Worm (Caenorhabditis elegans) whole organism, L4 larva: ENCODE measurements around the gene twk-14.

Source experiments
- ama-1 ChIP-seq: fragments of 150-350 bp; optimal IDR thresholded peaks from 2 replicates; lab custom pipeline; 2014; ENCODE audit warnings: inconsistent platforms, mixed read lengths
- daf-12 ChIP-seq: fragments of 150-350 bp; optimal IDR thresholded peaks from 2 replicates; lab custom pipeline; 2014; ENCODE audit warnings: missing biosample characterization, missing genetic modification reagents, missing genetic modification characterization
- dpl-1 ChIP-seq: fragments of 150-350 bp; optimal IDR thresholded peaks from 2 replicates; lab custom pipeline; 2014; ENCODE audit warnings: missing biosample characterization, missing genetic modification reagents, missing genetic modification characterization
- egl-27 ChIP-seq: sonication (generic microtip); optimal IDR thresholded peaks from 3 replicates; lab custom pipeline; 2017; ENCODE audit warnings: missing biosample characterization, missing genetic modification reagents, missing genetic modification characterization

DNA sequence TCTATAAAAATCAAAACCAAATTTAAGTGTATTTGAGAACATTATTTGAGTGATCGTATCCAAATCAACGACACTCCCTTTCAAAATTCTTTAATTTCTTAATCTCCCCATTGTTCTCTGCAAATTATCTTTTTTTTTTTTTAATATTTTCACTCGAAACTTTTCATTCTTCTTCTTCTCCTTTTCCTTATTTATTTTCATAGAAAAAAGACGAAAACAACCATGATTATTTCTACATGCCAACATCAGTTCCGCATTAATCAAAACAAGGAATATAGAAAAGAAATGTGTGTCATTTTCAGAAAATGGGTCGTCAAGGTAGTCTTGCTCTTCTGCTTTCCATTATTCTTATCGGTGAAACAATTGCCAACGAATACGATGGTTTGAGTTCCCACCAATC is 2.0 kb upstream of the twk-14 start, which contains the start of gene K01D12.5:
- TF ChIP-seq egl-27 (no peak), ama-1 (lab: Kevin White, UChicago) (no peak), daf-12 (tag; lab: Kevin White, UChicago) (no peak), dpl-1 (GFP tag; lab: Kevin White, UChicago) (no peak)
